Worm (Caenorhabditis elegans): ENCODE results near the gene R11H6.4.

- TF ChIP-seq lsy-2 (tag; optimal IDR thresholded peaks at IDR 0.05) (no peak), nhr-12 (tag; optimal IDR thresholded peaks at IDR 0.05) (no peak), mdl-1 (tag; optimal IDR thresholded peaks at IDR 0.05) (no peak), ama-1 (optimal IDR thresholded peaks at IDR 0.05) (no peak), nhr-237 (tag; optimal IDR thresholded peaks at IDR 0.05) (no peak), lin-39 (tag; optimal IDR thresholded peaks at IDR 0.05) (no peak), aly-2 (tag; optimal IDR thresholded peaks at IDR 0.05) (no peak), gmeb-1 (tag; optimal IDR thresholded peaks at IDR 0.05) (no peak), dmd-4 (tag; optimal IDR thresholded peaks at IDR 0.05) (no peak), snpc-4 (tag; optimal IDR thresholded peaks at IDR 0.05) (no peak)
Observed at ce11 chrV:14620311-14620710, 10.6 kb downstream of the R11H6.4 start.
